Worm (Caenorhabditis elegans) whole organism, late embryonic: ENCODE results near the gene ocr-2.

ENCODE experiments used
- ceh-9 ChIP-seq: sonication (generic microtip); optimal IDR thresholded peaks from 2 replicates; lab custom pipeline; 2016; ENCODE audit warnings: mild to moderate bottlenecking, missing genetic modification characterization, inconsistent platforms, missing compliant biosample characterization
- lin-11 ChIP-seq: fragments of 200-800 bp; sonication (Bioruptor generic); optimal IDR thresholded peaks from 2 replicates; lab custom pipeline; 2018; ENCODE audit warnings: mild to moderate bottlenecking, missing genetic modification characterization, missing compliant biosample characterization
- nfya-1 ChIP-seq: sonication (generic microtip); optimal IDR thresholded peaks from 2 replicates; lab custom pipeline; 2017; ENCODE audit warnings: missing genetic modification characterization, mild to moderate bottlenecking, missing compliant biosample characterization, antibody characterized with exemption, moderate library complexity
- pha-4 ChIP-seq: fragments of 150-350 bp; optimal IDR thresholded peaks from 2 replicates; lab custom pipeline; 2018; ENCODE audit warnings: missing biosample characterization, missing genetic modification reagents, missing genetic modification characterization
- pqm-1 ChIP-seq: sonication (generic microtip); optimal IDR thresholded peaks from 2 replicates; lab custom pipeline; 2016; ENCODE audit warnings: missing genetic modification characterization, missing compliant biosample characterization
- zip-5 ChIP-seq: sonication (generic microtip); optimal IDR thresholded peaks from 2 replicates; lab custom pipeline; 2016; ENCODE audit warnings: missing genetic modification characterization, missing compliant biosample characterization

- TF ChIP-seq ceh-9 (no peak), pha-4 (tag; lab: Kevin White, UChicago) (no peak), lin-11 (tag; lab: Kevin White, UChicago) (no peak), zip-5 (no peak), pqm-1 (tag; lab: Kevin White, UChicago) (no peak), nfya-1 (tag; lab: Kevin White, UChicago) (no peak)
Measured at ce11 chrIV:8210300-8210699, 9.6 kb downstream of the ocr-2 start, which contains the start of gene C07G1.6.
